Fruit fly (Drosophila melanogaster): ENCODE data around the gene bond.

bond gene

dm6 chr3R:22526353-22526907, 24.1 kb upstream of the bond start (continued):
- TF ChIP-seq nerfin-2 (GFP tag; IDR thresholded peaks at IDR 0.05; ENCODE audit: partially characterized antibody) (no peak), CG4404 (GFP tag; IDR thresholded peaks at IDR 0.05) (no peak), NK7.1 (GFP tag; optimal IDR thresholded peaks at IDR 0.05) (no peak), CG12744 (GFP tag; optimal IDR thresholded peaks at IDR 0.05) (no peak), fd3F (GFP tag; optimal IDR thresholded peaks at IDR 0.05) (no peak), CG10267 (tag; optimal IDR thresholded peaks at IDR 0.05) (no peak), CG10543 (GFP tag; optimal IDR thresholded peaks at IDR 0.05) (no peak), mirr (GFP tag; optimal IDR thresholded peaks at IDR 0.05) (peak; percentile 17), fd64A (GFP tag; optimal IDR thresholded peaks at IDR 0.05) (no peak), pnt (GFP tag; optimal IDR thresholded peaks at IDR 0.05) (no peak), org-1 (GFP tag; optimal IDR thresholded peaks at IDR 0.05) (no peak), lbe (GFP tag; optimal IDR thresholded peaks at IDR 0.05) (no peak), pros (GFP tag; optimal IDR thresholded peaks at IDR 0.05) (no peak), CG2129 (GFP tag; IDR thresholded peaks at IDR 0.05; ENCODE audit: partially characterized antibody) (no peak), C15 (GFP tag; IDR thresholded peaks at IDR 0.05) (no peak), ara (GFP tag; IDR thresholded peaks at IDR 0.05) (no peak), CG6854 (GFP tag; optimal IDR thresholded peaks at IDR 0.05) (no peak), Xbp1 (GFP tag; optimal IDR thresholded peaks at IDR 0.05) (peak; percentile 25), CG9817 (tag; optimal IDR thresholded peaks at IDR 0.05) (peak; percentile 10), Usf (GFP tag; optimal IDR thresholded peaks at IDR 0.05) (no peak), jigr1 (GFP tag; IDR thresholded peaks at IDR 0.05) (no peak), CG1792 (GFP tag; optimal IDR thresholded peaks at IDR 0.05) (peak; percentile 32), MTF-1 (GFP tag; optimal IDR thresholded peaks at IDR 0.05; ENCODE audit: borderline replicate concordance) (no peak), CG7745 (tag; optimal IDR thresholded peaks at IDR 0.05) (no peak), br (optimal IDR thresholded peaks at IDR 0.05) (no peak), Elba2 (GFP tag; optimal IDR thresholded peaks at IDR 0.05) (no peak), gcm2 (GFP tag; optimal IDR thresholded peaks at IDR 0.05) (no peak), tx (GFP tag; optimal IDR thresholded peaks at IDR 0.05) (no peak), CG30431 (GFP tag; optimal IDR thresholded peaks at IDR 0.05) (no peak), Kr (GFP tag; optimal IDR thresholded peaks at IDR 0.05) (no peak), sisA (GFP tag; IDR thresholded peaks at IDR 0.05) (0 out of 2 replicates have a peak, but pooled peaks have one; percentile 7), Fer1 (GFP tag; optimal IDR thresholded peaks at IDR 0.05) (no peak), sqz (GFP tag; optimal IDR thresholded peaks at IDR 0.05) (no peak), toy (GFP tag; IDR thresholded peaks at IDR 0.05) (no peak), trem (tag; optimal IDR thresholded peaks at IDR 0.05) (no peak), Six4 (GFP tag; optimal IDR thresholded peaks at IDR 0.05) (no peak), CG14965 (GFP tag; optimal IDR thresholded peaks at IDR 0.05; ENCODE audit: borderline replicate concordance) (no peak), da (GFP tag; optimal IDR thresholded peaks at IDR 0.05) (no peak), CG16815 (GFP tag; optimal IDR thresholded peaks at IDR 0.05) (no peak), gt (GFP tag; IDR thresholded peaks at IDR 0.05) (no peak), gem (tag; optimal IDR thresholded peaks at IDR 0.05) (peak; percentile 48), schlank (tag; optimal IDR thresholded peaks at IDR 0.05) (no peak), Adf1 (GFP tag; IDR thresholded peaks at IDR 0.05) (no peak), ind (GFP tag; optimal IDR thresholded peaks at IDR 0.05) (peak; percentile 27), dpn (GFP tag; optimal IDR thresholded peaks at IDR 0.05) (no peak), Pdp1 (GFP tag; optimal IDR thresholded peaks at IDR 0.05) (no peak), CG10274 (GFP tag; optimal IDR thresholded peaks at IDR 0.05) (no peak), CG4360 (GFP tag; IDR thresholded peaks at IDR 0.05) (no peak), CG32532 (GFP tag; IDR thresholded peaks at IDR 0.05) (peak; percentile 40; the same call in 1 of the 2 replicates), CG4424 (GFP tag; optimal IDR thresholded peaks at IDR 0.05) (peak; percentile 37), cg (GFP tag; optimal IDR thresholded peaks at IDR 0.05) (peak; percentile 8)

Measured in whole organism, embryonic.